Worm (Caenorhabditis elegans) whole organism, L1 larva: Measurements from ENCODE around the gene pbs-6.

Experiments
- C04F5.9 ChIP-seq: sonication (generic microtip); optimal IDR thresholded peaks from 2 replicates; lab custom pipeline; 2016; ENCODE audit warnings: missing genetic modification characterization, missing compliant biosample characterization
- aha-1 ChIP-seq: fragments of 150-350 bp; optimal IDR thresholded peaks from 2 replicates; lab custom pipeline; 2014; ENCODE audit warnings: missing biosample characterization, missing genetic modification characterization
- alr-1 ChIP-seq: fragments of 200-800 bp; sonication (Bioruptor generic); optimal IDR thresholded peaks from 2 replicates; lab custom pipeline; 2018; ENCODE audit warnings: borderline replicate concordance, mild to moderate bottlenecking, missing genetic modification characterization, missing compliant biosample characterization
- ama-1 ChIP-seq: fragments of 150-350 bp; optimal IDR thresholded peaks from 2 replicates; lab custom pipeline; 2014
- blmp-1 ChIP-seq: fragments of 150-350 bp; optimal IDR thresholded peaks from 2 replicates; lab custom pipeline; 2014; ENCODE audit warnings: missing biosample characterization, missing genetic modification characterization
- ceh-63 ChIP-seq: fragments of 200-800 bp; sonication (Bioruptor generic); optimal IDR thresholded peaks from 2 replicates; lab custom pipeline; 2018; ENCODE audit warnings: mild to moderate bottlenecking, missing genetic modification characterization, missing compliant biosample characterization
- ceh-82 ChIP-seq, 3 experiments: fragments of 150-350 bp in 1 of 3; sonication (generic microtip) in 2 of 3; optimal IDR thresholded peaks; 2 replicates each; lab custom pipeline; 2014 to 2017; ENCODE audit warnings: missing biosample characterization in 3 of 3, missing genetic modification characterization in 3 of 3
- ceh-88 ChIP-seq: fragments of 200-800 bp; sonication (Bioruptor generic); IDR thresholded peaks from 2 replicates; pipeline ENCODE4 v1.3.6; 2022; ENCODE audit warnings: missing genetic modification characterization, missing compliant biosample characterization
- dsc-1 ChIP-seq: sonication (generic microtip); optimal IDR thresholded peaks from 2 replicates; lab custom pipeline; 2016; ENCODE audit warnings: mild to moderate bottlenecking, missing genetic modification characterization, missing compliant biosample characterization
- efl-3 ChIP-seq: fragments of 200-800 bp; sonication (Bioruptor generic); optimal IDR thresholded peaks from 2 replicates; lab custom pipeline; 2018; ENCODE audit warnings: mild to moderate bottlenecking, missing genetic modification characterization, missing compliant biosample characterization
- egl-27 ChIP-seq, 2 experiments: fragments of 150-350 bp in 1 of 2; sonication (generic microtip); optimal IDR thresholded peaks; 3 replicates each; lab custom pipeline; 2017 to 2018; ENCODE audit warnings: missing biosample characterization in 2 of 2, missing genetic modification characterization in 2 of 2, missing genetic modification reagents in 2 of 2
- elt-3 ChIP-seq, 6 experiments: fragments of 150-350 bp in 1 of 6; sonication (generic microtip); optimal IDR thresholded peaks; 2 replicates each; lab custom pipeline; 2017 to 2018; ENCODE audit warnings: missing biosample characterization in 6 of 6, missing genetic modification characterization in 6 of 6, inconsistent platforms in 1 of 6
- fkh-4 ChIP-seq: sonication (generic microtip); optimal IDR thresholded peaks from 2 replicates; lab custom pipeline; 2016; ENCODE audit warnings: missing compliant biosample characterization, missing genetic modification characterization, borderline replicate concordance
- fos-1 ChIP-seq: fragments of 150-350 bp; optimal IDR thresholded peaks from 2 replicates; lab custom pipeline; 2014; ENCODE audit warnings: missing biosample characterization, missing genetic modification characterization
- hlh-17 ChIP-seq: fragments of 200-800 bp; sonication (Bioruptor generic); optimal IDR thresholded peaks from 2 replicates; lab custom pipeline; 2018; ENCODE audit warnings: missing genetic modification characterization, mild to moderate bottlenecking, missing compliant biosample characterization, moderate library complexity, borderline replicate concordance
- irx-1 ChIP-seq: sonication (generic microtip); optimal IDR thresholded peaks from 2 replicates; lab custom pipeline; 2016; ENCODE audit warnings: missing genetic modification characterization, missing compliant biosample characterization
- isw-1 ChIP-seq: fragments of 200-800 bp; sonication (Bioruptor generic); IDR thresholded peaks from 2 replicates; pipeline ENCODE4 v1.3.6; 2022; ENCODE audit warnings: missing genetic modification characterization, missing compliant biosample characterization
- jun-1 ChIP-seq: fragments of 150-350 bp; optimal IDR thresholded peaks from 2 replicates; lab custom pipeline; 2014; ENCODE audit warnings: missing biosample characterization, missing genetic modification reagents, missing genetic modification characterization
- lin-13 ChIP-seq: fragments of 150-350 bp; optimal IDR thresholded peaks from 2 replicates; lab custom pipeline; 2014; ENCODE audit warnings: missing biosample characterization, missing genetic modification reagents, missing genetic modification characterization
- lin-14 ChIP-seq: fragments of 200-800 bp; sonication (Bioruptor generic); optimal IDR thresholded peaks from 2 replicates; lab custom pipeline; 2018; ENCODE audit warnings: mild to moderate bottlenecking, missing genetic modification characterization, moderate library complexity, missing compliant biosample characterization
- lin-15B ChIP-seq: fragments of 150-350 bp; sonication (generic microtip); optimal IDR thresholded peaks from 3 replicates; lab custom pipeline; 2014; ENCODE audit warnings: missing biosample characterization, missing genetic modification characterization
- lir-3 ChIP-seq: sonication (generic microtip); optimal IDR thresholded peaks from 2 replicates; lab custom pipeline; 2016; ENCODE audit warnings: mild to moderate bottlenecking, missing genetic modification characterization, moderate library complexity, missing compliant biosample characterization; ENCODE audit not compliant: poor library complexity
- mdl-1 ChIP-seq, 2 experiments: fragments of 150-350 bp; optimal IDR thresholded peaks; 2 replicates each; lab custom pipeline; 2014 to 2017; ENCODE audit warnings: missing biosample characterization in 2 of 2, missing genetic modification characterization in 2 of 2, inconsistent platforms in 1 of 2
- mef-2 ChIP-seq: fragments of 150-350 bp; optimal IDR thresholded peaks from 2 replicates; lab custom pipeline; 2014; ENCODE audit warnings: missing biosample characterization, missing genetic modification characterization
- mep-1 ChIP-seq: fragments of 150-350 bp; optimal IDR thresholded peaks from 2 replicates; lab custom pipeline; 2014; ENCODE audit warnings: missing biosample characterization, missing genetic modification characterization
- nhr-12 ChIP-seq: sonication (generic microtip); optimal IDR thresholded peaks from 2 replicates; lab custom pipeline; 2017; ENCODE audit warnings: missing biosample characterization, missing genetic modification characterization
- nhr-19 ChIP-seq: fragments of 200-800 bp; sonication (Bioruptor generic); conservative IDR thresholded peaks from 2 replicates; pipeline ENCODE4 v1.3.6; 2022; ENCODE audit warnings: missing genetic modification characterization, missing compliant biosample characterization
- nhr-20 ChIP-seq: sonication (generic microtip); optimal IDR thresholded peaks from 2 replicates; lab custom pipeline; 2016; ENCODE audit warnings: mild to moderate bottlenecking, missing genetic modification characterization, missing compliant biosample characterization
- nhr-237 ChIP-seq: fragments of 150-350 bp; optimal IDR thresholded peaks from 2 replicates; lab custom pipeline; 2014; ENCODE audit warnings: missing biosample characterization, missing genetic modification characterization
- nhr-28 ChIP-seq: fragments of 150-350 bp; optimal IDR thresholded peaks from 2 replicates; lab custom pipeline; 2014; ENCODE audit warnings: missing biosample characterization, missing genetic modification characterization
- nhr-47 ChIP-seq: sonication (generic microtip); optimal IDR thresholded peaks from 2 replicates; lab custom pipeline; 2016; ENCODE audit warnings: mild to moderate bottlenecking, missing genetic modification characterization, moderate library complexity, missing compliant biosample characterization
- nhr-71 ChIP-seq: sonication (generic microtip); optimal IDR thresholded peaks from 2 replicates; lab custom pipeline; 2016; ENCODE audit warnings: mild to moderate bottlenecking, missing genetic modification characterization, moderate library complexity, missing compliant biosample characterization
- nhr-76 ChIP-seq: sonication (generic microtip); optimal IDR thresholded peaks from 2 replicates; lab custom pipeline; 2017; ENCODE audit warnings: missing biosample characterization, missing genetic modification characterization
- nhr-85 ChIP-seq: sonication (generic microtip); peaks from one replicate; lab custom pipeline; 2016; ENCODE audit warnings: missing genetic modification characterization, inconsistent platforms, missing compliant biosample characterization
- nhr-90 ChIP-seq: sonication (generic microtip); optimal IDR thresholded peaks from 2 replicates; lab custom pipeline; 2016; ENCODE audit warnings: mild to moderate bottlenecking, missing genetic modification characterization, missing compliant biosample characterization; ENCODE audit not compliant: poor library complexity
- pag-3 ChIP-seq: sonication (generic microtip); optimal IDR thresholded peaks from 2 replicates; lab custom pipeline; 2017; ENCODE audit warnings: missing genetic modification characterization, mild to moderate bottlenecking, missing compliant biosample characterization, antibody characterized with exemption, borderline replicate concordance; ENCODE audit not compliant: insufficient read depth
- pax-3 ChIP-seq: fragments of 200-800 bp; sonication (Bioruptor generic); optimal IDR thresholded peaks from 2 replicates; lab custom pipeline; 2018; ENCODE audit warnings: mild to moderate bottlenecking, missing genetic modification characterization, moderate library complexity, missing compliant biosample characterization
- pqm-1 ChIP-seq: sonication (generic microtip); optimal IDR thresholded peaks from 3 replicates; lab custom pipeline; 2017; ENCODE audit warnings: missing biosample characterization, missing genetic modification characterization
- snpc-4 ChIP-seq: fragments of 150-350 bp; optimal IDR thresholded peaks from 2 replicates; lab custom pipeline; 2014; ENCODE audit warnings: missing biosample characterization, missing genetic modification characterization
- snu-23 ChIP-seq: sonication (generic microtip); optimal IDR thresholded peaks from 2 replicates; lab custom pipeline; 2016; ENCODE audit warnings: missing genetic modification characterization, missing compliant biosample characterization
- sox-4 ChIP-seq: sonication (generic microtip); optimal IDR thresholded peaks from 2 replicates; lab custom pipeline; 2016; ENCODE audit warnings: missing genetic modification characterization, missing compliant biosample characterization
- sptf-1 ChIP-seq: fragments of 150-350 bp; optimal IDR thresholded peaks from 2 replicates; lab custom pipeline; 2014; ENCODE audit warnings: missing biosample characterization, missing genetic modification characterization
- sup-37 ChIP-seq: fragments of 200-800 bp; sonication (Bioruptor generic); optimal IDR thresholded peaks from 2 replicates; lab custom pipeline; 2018; ENCODE audit warnings: mild to moderate bottlenecking, missing genetic modification characterization, missing compliant biosample characterization
- swsn-7 ChIP-seq: sonication (generic microtip); optimal IDR thresholded peaks from 2 replicates; lab custom pipeline; 2016; ENCODE audit warnings: missing genetic modification characterization, missing compliant biosample characterization
- tbx-2 ChIP-seq: sonication (generic microtip); optimal IDR thresholded peaks from 2 replicates; lab custom pipeline; 2016; ENCODE audit warnings: missing genetic modification characterization, missing compliant biosample characterization
- tlp-1 ChIP-seq: fragments of 150-350 bp; optimal IDR thresholded peaks from 2 replicates; lab custom pipeline; 2014; ENCODE audit warnings: missing biosample characterization, missing genetic modification characterization
- unc-30 ChIP-seq: sonication (generic microtip); optimal IDR thresholded peaks from 2 replicates; lab custom pipeline; 2017; ENCODE audit warnings: missing biosample characterization, missing genetic modification characterization
- unc-86 ChIP-seq: sonication (generic microtip); optimal IDR thresholded peaks from 2 replicates; lab custom pipeline; 2016; ENCODE audit warnings: missing genetic modification characterization, missing compliant biosample characterization
- xbp-1 ChIP-seq: sonication (generic microtip); optimal IDR thresholded peaks from 2 replicates; lab custom pipeline; 2016; ENCODE audit warnings: missing genetic modification characterization, missing compliant biosample characterization
- zag-1 ChIP-seq: fragments of 150-350 bp; optimal IDR thresholded peaks from 2 replicates; lab custom pipeline; 2014; ENCODE audit warnings: missing biosample characterization, missing genetic modification characterization
- zip-4 ChIP-seq: fragments of 200-800 bp; sonication (Bioruptor generic); optimal IDR thresholded peaks from 2 replicates; lab custom pipeline; 2018; ENCODE audit warnings: mild to moderate bottlenecking, missing genetic modification characterization, moderate library complexity, missing compliant biosample characterization
- ztf-11 ChIP-seq, 2 experiments: sonication (generic microtip); optimal IDR thresholded peaks; 2 replicates each; lab custom pipeline; 2016 to 2017; ENCODE audit warnings: missing genetic modification characterization in 2 of 2, missing biosample characterization in 1 of 2, missing compliant biosample characterization in 1 of 2
- ztf-4 ChIP-seq: fragments of 150-350 bp; optimal IDR thresholded peaks from 2 replicates; lab custom pipeline; 2014; ENCODE audit warnings: missing biosample characterization, missing genetic modification characterization

The pbs-6 gene

ce11 chrIII:8227511-8227910 lies 16.4 kb downstream of the pbs-6 start, which contains the start of gene fbxl-1 (continued):
- TF ChIP-seq sox-4 (tag; lab: Kevin White, UChicago) (peak; percentile 73), alr-1 (tag; lab: Kevin White, UChicago) (no peak), snpc-4 (tag; lab: Kevin White, UChicago) (peak; percentile 6), xbp-1 (tag; lab: Kevin White, UChicago) (peak; percentile 73), pax-3 (tag; lab: Kevin White, UChicago) (peak; percentile 64), isw-1 (peak; percentile 48), nhr-12 (no peak), elt-3 (tag; optimal IDR thresholded peaks at IDR 0.05; lab: Kevin White, UChicago) (peak in 2 of 6 experiments; percentile 14 to 61), fkh-4 (tag; lab: Kevin White, UChicago) (no peak), unc-30 (tag; lab: Kevin White, UChicago) (no peak), lin-13 (GFP tag; lab: Kevin White, UChicago) (peak; percentile 65), C04F5.9 (tag; lab: Kevin White, UChicago) (no peak), pag-3 (no peak), mef-2 (tag; lab: Kevin White, UChicago) (peak; percentile 58), ceh-88 (GFP tag; lab: Robert Waterston, UW) (peak; percentile 43; the same call in 1 of the 2 replicates), snu-23 (GFP tag; lab: Kevin White, UChicago) (peak; percentile 87), nhr-20 (tag; lab: Kevin White, UChicago) (peak; percentile 88), nhr-85 (tag; lab: Kevin White, UChicago) (no peak), unc-86 (tag; lab: Kevin White, UChicago) (peak; percentile 96), nhr-71 (tag; lab: Kevin White, UChicago) (peak; percentile 94), sup-37 (GFP tag; lab: Kevin White, UChicago) (no peak), nhr-28 (tag; lab: Kevin White, UChicago) (no peak), ztf-4 (tag; lab: Kevin White, UChicago) (peak; percentile 60), nhr-19 (peak; percentile 71), tlp-1 (tag; lab: Kevin White, UChicago) (no peak), swsn-7 (tag; lab: Kevin White, UChicago) (peak; percentile 77), ztf-11 (tag; optimal IDR thresholded peaks at IDR 0.05; lab: Kevin White, UChicago) (peak in 1 of 2 experiments; percentile 73), fos-1 (peak; percentile 43), blmp-1 (tag; lab: Kevin White, UChicago) (peak; percentile 55), nhr-90 (tag; lab: Kevin White, UChicago) (peak; percentile 32), ceh-82 (tag; optimal IDR thresholded peaks at IDR 0.05; lab: Kevin White, UChicago) (peak; percentile 25 to 70 (median 47)), irx-1 (peak; percentile 29), nhr-76 (no peak), mdl-1 (tag; optimal IDR thresholded peaks at IDR 0.05; lab: Kevin White, UChicago) (peak in 1 of 2 experiments; percentile 93), nhr-237 (tag; lab: Kevin White, UChicago) (no peak), pqm-1 (no peak), zip-4 (peak; percentile 9), mep-1 (tag; lab: Kevin White, UChicago) (peak; percentile 51), zag-1 (no peak), egl-27 (tag; optimal IDR thresholded peaks at IDR 0.05; lab: Kevin White, UChicago) (no peak), lin-15B (tag; lab: Kevin White, UChicago) (no peak), sptf-1 (no peak), lin-14 (GFP tag; lab: Kevin White, UChicago) (peak; percentile 99), ama-1 (no peak), ceh-63 (peak; percentile 13), hlh-17 (GFP tag; lab: Kevin White, UChicago) (no peak), lir-3 (peak; percentile 56), aha-1 (tag; lab: Kevin White, UChicago) (no peak), efl-3 (GFP tag; lab: Kevin White, UChicago) (no peak), tbx-2 (tag; lab: Kevin White, UChicago) (peak; percentile 81), dsc-1 (tag; lab: Kevin White, UChicago) (peak; percentile 80), nhr-47 (peak; percentile 85), jun-1 (tag; lab: Kevin White, UChicago) (peak; percentile 47)
